Fruit fly (Drosophila melanogaster) whole organism, larva: ENCODE measurements around the gene CG34248.

Experiments
- noc ChIP-seq: fragments of 200-800 bp; sonication (Bioruptor generic); optimal IDR thresholded peaks from 3 replicates; lab custom pipeline; 2019; ENCODE audit warnings: missing biosample characterization, mild to moderate bottlenecking, missing genetic modification characterization, moderate library complexity

CG34248 gene

DNA sequence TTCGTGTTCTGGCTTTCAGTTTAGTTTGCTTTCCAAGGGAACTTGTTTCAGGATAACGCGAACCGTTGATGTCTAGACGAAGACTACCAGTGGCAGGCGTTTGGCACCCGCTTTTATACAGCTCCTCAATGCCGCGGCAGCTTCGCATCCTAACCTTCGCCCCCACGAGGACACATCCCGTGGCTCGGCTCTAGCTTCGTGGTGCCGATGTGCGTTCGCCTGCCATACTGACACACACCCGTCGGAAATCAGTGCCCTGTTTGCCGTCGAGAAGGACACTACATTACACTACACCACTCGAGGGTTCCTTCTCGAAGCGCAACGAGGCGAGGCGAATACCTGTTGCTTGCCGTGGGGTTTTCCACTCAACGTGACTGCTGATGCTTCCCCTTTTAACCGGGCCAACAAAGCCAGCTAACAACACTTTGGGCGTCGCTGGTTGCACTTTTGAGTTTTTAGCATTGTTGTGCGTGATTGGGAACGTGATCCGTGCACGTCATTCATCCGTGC, 13.5 kb downstream of the CG34248 start, which contains the start of gene CG13054:
Gene CG13054 (minus strand): TSS at position 74 of the 510 bp plus-strand sequence.
- no peak for TF ChIP-seq noc (tag; lab: Kevin White, UChicago)

dm6 chr3L:16252255-16252654, 18.4 kb downstream of the CG34248 start, which contains the start of gene CG13055:
CG13055 (minus strand) TSS chr3L:16252355.
- TF ChIP-seq noc (tag; lab: Kevin White, UChicago), result no peak

DNA sequence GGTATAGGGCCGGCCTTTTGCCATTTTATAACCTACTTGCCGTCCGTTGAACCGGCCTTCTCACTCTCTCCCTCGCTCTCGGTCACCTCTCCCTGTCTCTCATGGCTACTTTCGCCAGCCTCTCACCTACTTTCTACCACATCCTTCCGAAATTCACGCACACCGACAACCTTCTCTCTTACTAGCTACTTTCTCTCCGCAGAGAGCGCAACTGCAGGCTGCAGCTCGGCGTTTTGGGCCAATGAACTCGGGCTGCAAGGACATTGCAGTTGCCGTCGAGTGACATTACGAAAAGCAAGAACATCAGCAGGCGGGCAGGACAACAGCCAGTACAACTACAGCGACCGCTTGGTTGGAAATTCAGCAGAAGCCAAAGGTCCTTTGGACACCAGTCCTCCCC, 29.4 kb downstream of the CG34248 start:
- TF ChIP-seq noc (tag; lab: Kevin White, UChicago), result no peak

DNA sequence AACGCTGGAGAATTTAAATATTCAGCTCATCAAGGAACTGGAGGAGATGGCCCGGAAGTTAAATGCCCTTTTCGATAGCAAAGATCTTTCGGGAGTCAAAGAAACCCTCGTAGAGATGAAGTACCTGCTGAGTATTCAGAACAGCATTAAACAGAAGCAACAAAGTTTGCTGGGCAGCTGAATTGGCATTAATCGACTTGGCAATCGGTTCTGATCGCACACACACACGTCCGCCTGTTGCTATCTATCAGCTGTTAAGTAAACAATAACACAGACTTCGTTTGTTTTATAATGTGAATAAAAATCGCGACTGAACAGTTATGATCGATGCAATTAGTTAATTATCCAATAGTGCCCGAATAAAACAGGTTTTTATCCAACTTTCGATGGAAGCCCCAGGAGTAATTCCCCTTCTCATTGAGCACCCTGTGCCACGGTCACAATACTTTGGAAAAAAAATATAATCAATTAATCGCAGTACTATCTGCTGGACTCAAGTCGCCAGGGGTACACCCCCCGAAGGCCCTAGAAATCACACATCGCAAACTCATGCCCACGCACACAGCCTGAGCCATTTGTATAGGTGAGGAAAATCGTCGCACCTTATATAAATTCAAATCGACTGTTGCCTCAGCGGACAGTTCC, 36.7 kb downstream of the CG34248 start:
- TF ChIP-seq noc (tag; lab: Kevin White, UChicago), result peak; percentile 10

- TF ChIP-seq noc (tag; lab: Kevin White, UChicago), result no peak
Measured at dm6 chr3L:16232924-16233323, 37.8 kb downstream of the CG34248 start, which contains the start of gene Hsc20. Hsc20 (plus strand) TSS chr3L:16233127.

- TF ChIP-seq noc (tag; lab: Kevin White, UChicago), result no peak
Measured at dm6 chr3L:16231857-16232256, 38.8 kb downstream of the CG34248 start, which contains the start of the genes PDCD-5 and MED10. PDCD-5 (minus strand) TSS chr3L:16232038. MED10 (plus strand) TSS chr3L:16232084.

- TF ChIP-seq noc (tag; lab: Kevin White, UChicago), result no peak
Measured at dm6 chr3L:16228659-16229205, 42.0 kb downstream of the CG34248 start, which contains the start of gene Tmx3. Tmx3 (plus strand) TSS chr3L:16229100.

dm6 chr3L:16225175-16225574, 45.5 kb downstream of the CG34248 start:
- no peak for TF ChIP-seq noc (tag; lab: Kevin White, UChicago)

dm6 chr3L:16221800-16222199, 48.9 kb downstream of the CG34248 start:
- TF ChIP-seq noc (tag; lab: Kevin White, UChicago), result no peak

DNA sequence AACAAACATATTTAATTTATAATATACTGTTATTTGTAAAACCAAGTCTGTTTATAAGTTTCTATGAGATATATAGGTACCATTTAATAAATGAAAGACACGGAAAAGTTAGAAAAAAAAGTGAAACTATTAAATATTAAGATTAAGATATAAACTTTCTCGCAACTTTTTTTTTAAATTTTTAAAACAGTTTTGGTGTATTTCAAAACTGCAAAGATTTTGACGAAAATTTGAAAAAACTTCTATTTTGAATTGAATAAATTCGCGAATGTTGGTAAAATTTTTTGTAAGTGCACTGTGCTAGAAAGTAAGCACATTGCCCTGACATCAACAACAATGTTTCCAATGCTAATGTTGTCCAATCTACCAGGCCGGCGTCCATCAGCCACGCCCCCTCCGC, 49.4 kb downstream of the CG34248 start:
- TF ChIP-seq noc (tag; lab: Kevin White, UChicago), result no peak
